Worm (Caenorhabditis elegans) whole organism, young adult: ENCODE data around the gene F42E8.1.
A peak's percentile ranks its signal among the peaks of the same experiment; 100 is the strongest.

ENCODE experiments used
- B0261.1 ChIP-seq: sonication (generic microtip); optimal IDR thresholded peaks from 2 replicates; lab custom pipeline; 2016; ENCODE audit warnings: mild to moderate bottlenecking, missing genetic modification characterization, moderate library complexity, missing compliant biosample characterization
- B0336.3 ChIP-seq: fragments of 200-800 bp; sonication (Bioruptor generic); IDR thresholded peaks from 2 replicates; pipeline ENCODE4 v1.3.6; 2022; ENCODE audit warnings: missing genetic modification characterization, missing compliant biosample characterization
- C17E4.6 ChIP-seq: fragments of 200-800 bp; sonication (Bioruptor generic); IDR thresholded peaks from 2 replicates; pipeline ENCODE4 v1.3.6; 2022; ENCODE audit warnings: missing genetic modification reagents, missing genetic modification characterization, missing compliant biosample characterization
- D2030.7 ChIP-seq: fragments of 200-800 bp; sonication (Bioruptor generic); IDR thresholded peaks from 2 replicates; pipeline ENCODE4 v1.3.6; 2022; ENCODE audit warnings: missing genetic modification reagents, missing genetic modification characterization, missing compliant biosample characterization
- F39B2.1 ChIP-seq: fragments of 200-800 bp; sonication (Bioruptor generic); IDR thresholded peaks from 2 replicates; pipeline ENCODE4 v1.3.6; 2022; ENCODE audit warnings: missing genetic modification reagents, missing genetic modification characterization, missing compliant biosample characterization
- F57C9.4 ChIP-seq: sonication (generic microtip); optimal IDR thresholded peaks from 2 replicates; lab custom pipeline; 2017; ENCODE audit warnings: mild to moderate bottlenecking, missing genetic modification characterization, missing compliant biosample characterization
- T26A5.8 ChIP-seq: sonication (generic microtip); optimal IDR thresholded peaks from 2 replicates; lab custom pipeline; 2016; ENCODE audit warnings: missing genetic modification characterization, missing compliant biosample characterization
- Y53F4B.3 ChIP-seq: fragments of 200-800 bp; sonication (Bioruptor generic); IDR thresholded peaks from 2 replicates; pipeline ENCODE4 v1.3.6; 2022; ENCODE audit warnings: missing genetic modification reagents, missing genetic modification characterization, missing compliant biosample characterization
- Y53G8AR.9 ChIP-seq: fragments of 200-800 bp; sonication (Bioruptor generic); conservative IDR thresholded peaks from 2 replicates; pipeline ENCODE4 v1.3.6; 2022; ENCODE audit warnings: missing genetic modification reagents, missing genetic modification characterization, missing compliant biosample characterization
- Y79H2A.3 ChIP-seq: fragments of 200-800 bp; sonication (Bioruptor generic); conservative IDR thresholded peaks from 2 replicates; pipeline ENCODE4 v1.3.6; 2022; ENCODE audit warnings: missing genetic modification reagents, missing genetic modification characterization, missing compliant biosample characterization
- attf-6 ChIP-seq: fragments of 200-800 bp; sonication (Bioruptor generic); IDR thresholded peaks from 2 replicates; pipeline ENCODE4 v1.3.6; 2022; ENCODE audit warnings: missing genetic modification reagents, missing genetic modification characterization, missing compliant biosample characterization
- bed-1 ChIP-seq: fragments of 200-800 bp; sonication (Bioruptor generic); IDR thresholded peaks from 2 replicates; pipeline ENCODE4 v1.3.6; 2022; ENCODE audit warnings: missing genetic modification reagents, missing genetic modification characterization, missing compliant biosample characterization
- ccch-3 ChIP-seq: fragments of 200-800 bp; sonication (Bioruptor generic); optimal IDR thresholded peaks from 2 replicates; lab custom pipeline; 2018; ENCODE audit warnings: mild to moderate bottlenecking, missing genetic modification characterization, missing compliant biosample characterization
- cebp-1 ChIP-seq, 2 experiments: fragments of 200-800 bp in 1 of 2; sonication (Bioruptor generic) in 1 of 2; sonication (generic microtip) in 1 of 2; IDR thresholded peaks in 1 of 2; optimal IDR thresholded peaks in 1 of 2; 2 replicates each; pipeline versions ENCODE4 v1.3.6 to Lab custom; 2017 to 2022; ENCODE audit warnings: missing compliant biosample characterization in 2 of 2, missing genetic modification characterization in 2 of 2, mild to moderate bottlenecking in 1 of 2, missing genetic modification reagents in 1 of 2, moderate library complexity in 1 of 2
- ceh-58 ChIP-seq: fragments of 200-800 bp; sonication (Bioruptor generic); IDR thresholded peaks from 2 replicates; pipeline ENCODE4 v1.3.6; 2022; ENCODE audit warnings: missing genetic modification characterization, missing compliant biosample characterization
- chd-7 ChIP-seq: sonication (generic microtip); optimal IDR thresholded peaks from 2 replicates; lab custom pipeline; 2016; ENCODE audit warnings: mild to moderate bottlenecking, missing genetic modification characterization, moderate library complexity, missing compliant biosample characterization
- dox-1 ChIP-seq: fragments of 200-800 bp; sonication (Bioruptor generic); IDR thresholded peaks from 2 replicates; pipeline ENCODE4 v1.3.6; 2022; ENCODE audit warnings: missing genetic modification reagents, missing genetic modification characterization, missing compliant biosample characterization
- hlh-26 ChIP-seq: fragments of 200-800 bp; sonication (Bioruptor generic); conservative IDR thresholded peaks from 2 replicates; pipeline ENCODE4 v1.3.6; 2022; ENCODE audit warnings: missing genetic modification reagents, missing genetic modification characterization, missing compliant biosample characterization
- hmg-1.2 ChIP-seq: fragments of 200-800 bp; sonication (Bioruptor generic); IDR thresholded peaks from 2 replicates; pipeline ENCODE4 v1.3.6; 2022; ENCODE audit warnings: missing genetic modification reagents, missing genetic modification characterization, missing compliant biosample characterization
- lag-1 ChIP-seq: fragments of 200-800 bp; sonication (Bioruptor generic); IDR thresholded peaks from 2 replicates; pipeline ENCODE4 v1.3.6; 2022; ENCODE audit warnings: missing genetic modification reagents, missing genetic modification characterization, missing compliant biosample characterization
- lin-26 ChIP-seq: fragments of 200-800 bp; sonication (Bioruptor generic); IDR thresholded peaks from 2 replicates; pipeline ENCODE4 v1.3.6; 2022; ENCODE audit warnings: missing genetic modification reagents, missing genetic modification characterization, missing compliant biosample characterization
- lin-40 ChIP-seq: sonication (generic microtip); optimal IDR thresholded peaks from 2 replicates; lab custom pipeline; 2016; ENCODE audit warnings: missing genetic modification characterization, mild to moderate bottlenecking, missing compliant biosample characterization, missing genotype, missing genetic modification reagents
- lin-54 ChIP-seq: fragments of 200-800 bp; sonication (Bioruptor generic); optimal IDR thresholded peaks from 2 replicates; lab custom pipeline; 2018; ENCODE audit warnings: mild to moderate bottlenecking, missing genetic modification characterization, missing compliant biosample characterization
- lir-1 ChIP-seq: fragments of 200-800 bp; sonication (Bioruptor generic); conservative IDR thresholded peaks from 2 replicates; pipeline ENCODE4 v1.3.6; 2022; ENCODE audit warnings: missing genetic modification reagents, missing genetic modification characterization, missing compliant biosample characterization
- lsy-27 ChIP-seq: sonication (generic microtip); optimal IDR thresholded peaks from 2 replicates; lab custom pipeline; 2017; ENCODE audit warnings: missing genetic modification characterization, mild to moderate bottlenecking, missing compliant biosample characterization, antibody characterized with exemption, missing genotype, borderline replicate concordance; ENCODE audit not compliant: insufficient read depth
- madf-8 ChIP-seq: fragments of 200-800 bp; sonication (Bioruptor generic); conservative IDR thresholded peaks from 2 replicates; pipeline ENCODE4 v1.3.6; 2022; ENCODE audit warnings: missing genetic modification reagents, missing genetic modification characterization, missing compliant biosample characterization
- mel-28 ChIP-seq: sonication (generic microtip); optimal IDR thresholded peaks from 2 replicates; lab custom pipeline; 2016; ENCODE audit warnings: borderline replicate concordance, mild to moderate bottlenecking, missing genetic modification characterization, missing compliant biosample characterization
- nfya-2 ChIP-seq: fragments of 200-800 bp; sonication (Bioruptor generic); IDR thresholded peaks from 2 replicates; pipeline ENCODE4 v1.3.6; 2022; ENCODE audit warnings: missing genetic modification reagents, missing genetic modification characterization, missing compliant biosample characterization
- nhr-120 ChIP-seq: fragments of 200-800 bp; sonication (Bioruptor generic); IDR thresholded peaks from 2 replicates; pipeline ENCODE4 v1.3.6; 2022; ENCODE audit warnings: missing genetic modification characterization, missing compliant biosample characterization
- nhr-90 ChIP-seq: sonication (generic microtip); optimal IDR thresholded peaks from 2 replicates; lab custom pipeline; 2016; ENCODE audit warnings: missing genotype, mild to moderate bottlenecking, missing genetic modification characterization, missing compliant biosample characterization
- pha-4 ChIP-seq: fragments of 150-350 bp; sonication (generic microtip); optimal IDR thresholded peaks from 2 replicates; lab custom pipeline; 2014; ENCODE audit warnings: missing biosample characterization, missing genetic modification reagents, missing genetic modification characterization
- rec-8 ChIP-seq, 2 experiments: sonication (generic microtip); optimal IDR thresholded peaks; 2 replicates each; lab custom pipeline; 2016; ENCODE audit warnings: mild to moderate bottlenecking in 2 of 2, missing genetic modification characterization in 2 of 2, missing genetic modification reagents in 2 of 2, missing genotype in 2 of 2, missing biosample characterization in 1 of 2, missing compliant biosample characterization in 1 of 2, moderate library complexity in 1 of 2
- snpc-1.1 ChIP-seq: sonication (generic microtip); optimal IDR thresholded peaks from 2 replicates; lab custom pipeline; 2017; ENCODE audit warnings: missing genetic modification characterization, mild to moderate bottlenecking, missing compliant biosample characterization, antibody characterized with exemption, moderate library complexity, missing genotype, missing genetic modification reagents; ENCODE audit not compliant: insufficient read depth
- snpc-3.4 ChIP-seq: sonication (generic microtip); optimal IDR thresholded peaks from 2 replicates; lab custom pipeline; 2017; ENCODE audit warnings: missing genetic modification characterization, mild to moderate bottlenecking, missing compliant biosample characterization, antibody characterized with exemption, moderate library complexity, missing genotype, missing genetic modification reagents
- tbp1 ChIP-seq: fragments of 200-800 bp; sonication (Bioruptor generic); optimal IDR thresholded peaks from 2 replicates; lab custom pipeline; 2018; ENCODE audit warnings: mild to moderate bottlenecking, missing genetic modification characterization, missing compliant biosample characterization
- tlf-1 ChIP-seq: fragments of 200-800 bp; sonication (Bioruptor generic); optimal IDR thresholded peaks from 2 replicates; lab custom pipeline; 2018; ENCODE audit warnings: mild to moderate bottlenecking, missing genetic modification characterization, missing compliant biosample characterization
- zim-3 ChIP-seq: sonication (generic microtip); optimal IDR thresholded peaks from 2 replicates; lab custom pipeline; 2017; ENCODE audit warnings: mild to moderate bottlenecking, missing genetic modification characterization, moderate library complexity, missing compliant biosample characterization
- ztf-22 ChIP-seq: fragments of 200-800 bp; sonication (Bioruptor generic); optimal IDR thresholded peaks from 2 replicates; lab custom pipeline; 2018; ENCODE audit warnings: mild to moderate bottlenecking, missing genetic modification characterization, moderate library complexity, missing compliant biosample characterization
- ztf-26 ChIP-seq: sonication (generic microtip); optimal IDR thresholded peaks from 2 replicates; lab custom pipeline; 2017; ENCODE audit warnings: missing genetic modification characterization, missing compliant biosample characterization
- ztf-28 ChIP-seq: fragments of 200-800 bp; sonication (Bioruptor generic); IDR thresholded peaks from 2 replicates; pipeline ENCODE4 v1.3.6; 2022; ENCODE audit warnings: missing genetic modification reagents, missing genetic modification characterization, missing compliant biosample characterization
- ztf-3 ChIP-seq: fragments of 200-800 bp; sonication (Bioruptor generic); optimal IDR thresholded peaks from 2 replicates; lab custom pipeline; 2018; ENCODE audit warnings: mild to moderate bottlenecking, missing genetic modification characterization, missing compliant biosample characterization
- ztf-6 ChIP-seq: fragments of 200-800 bp; sonication (Bioruptor generic); IDR thresholded peaks from 2 replicates; pipeline ENCODE4 v1.3.6; 2022; ENCODE audit warnings: missing genetic modification reagents, missing genetic modification characterization, missing compliant biosample characterization

The F42E8.1 gene

ce11 chrV:13024499-13024898 is 37.4 kb upstream of the F42E8.1 start:
- TF ChIP-seq ztf-3 (no peak), lir-1 (GFP tag; lab: Robert Waterston, UW) (no peak), ztf-6 (no peak)
- TF ChIP-seq, all 124 proteins: peak for 0

DNA sequence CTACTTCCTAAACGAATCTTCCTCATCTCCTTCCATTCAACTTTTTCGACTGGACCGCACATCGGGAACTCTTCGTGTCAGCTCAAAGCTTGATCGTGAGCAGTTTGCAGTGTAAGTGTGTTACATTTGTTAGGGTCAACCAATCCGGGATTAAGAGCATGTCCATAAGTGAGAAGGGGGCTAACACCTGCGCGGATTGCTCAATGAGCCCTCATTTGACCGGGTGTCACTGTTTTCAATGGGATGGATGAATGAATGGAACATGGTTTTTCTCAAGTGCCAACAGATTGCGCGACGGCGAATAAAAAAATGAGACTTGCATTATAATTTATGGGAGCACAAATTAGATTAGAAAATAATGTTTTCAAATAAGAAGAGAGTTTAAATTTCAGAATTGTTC is 36.7 kb upstream of the F42E8.1 start:
- no peak for TF ChIP-seq cebp-1 (GFP tag; IDR thresholded peaks at IDR 0.05; lab: Robert Waterston, UW)
- no peak for TF ChIP-seq cebp-1 (tag; optimal IDR thresholded peaks at IDR 0.05; lab: Kevin White, UChicago)
- 0 out of 2 replicates have a peak, but pooled peaks have one; percentile 21 for TF ChIP-seq ceh-58 (GFP tag; lab: Robert Waterston, UW)
- TF ChIP-seq ztf-28 (GFP tag; lab: Robert Waterston, UW): 0 out of 2 replicates have a peak, but pooled peaks have one; percentile 20
- TF ChIP-seq, all 124 proteins: peak for 2

DNA sequence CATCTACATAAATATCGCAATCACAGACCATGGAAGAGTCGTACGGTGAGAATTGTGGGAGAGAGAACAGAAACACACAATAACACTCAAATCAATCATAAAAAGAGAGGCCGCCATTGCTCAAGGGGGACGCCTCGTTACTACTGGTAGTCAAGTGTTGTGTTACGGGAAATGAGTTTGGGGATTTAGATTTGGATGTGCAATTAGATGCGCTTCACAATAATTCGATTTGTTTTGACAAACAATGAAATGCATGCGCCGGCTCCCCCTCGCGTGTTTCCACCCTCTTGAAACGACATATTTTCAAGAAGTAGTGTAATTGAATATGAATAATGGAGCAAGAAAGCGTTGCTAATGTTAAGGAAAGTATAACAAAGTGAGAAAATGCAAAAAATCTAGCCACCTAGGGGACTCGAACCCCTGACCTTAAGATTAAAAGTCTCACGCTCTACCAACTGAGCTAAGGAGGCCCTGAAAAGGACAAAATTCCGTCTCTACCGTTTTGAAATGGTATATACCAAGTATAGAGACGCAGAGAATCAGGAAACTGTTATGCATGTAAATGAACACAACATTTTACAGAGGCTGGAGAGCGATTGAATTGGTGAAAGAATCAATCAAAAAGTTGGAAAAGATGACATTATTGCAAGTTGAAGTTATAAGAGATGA is 35.2 kb upstream of the F42E8.1 start:
- no peak for TF ChIP-seq F57C9.4 (tag; lab: Kevin White, UChicago)
- TF ChIP-seq snpc-1.1 (tag; lab: Kevin White, UChicago): no peak
- TF ChIP-seq lin-26 (GFP tag; lab: Robert Waterston, UW): peak; percentile 82
- no peak for TF ChIP-seq lin-40 (tag; lab: Kevin White, UChicago)
- TF ChIP-seq lag-1: no peak
- peak; percentile 32; the same call in 1 of the 2 replicates for TF ChIP-seq hmg-1.2
- no peak for TF ChIP-seq F39B2.1 (GFP tag; lab: Robert Waterston, UW)
- TF ChIP-seq nhr-120 (GFP tag; lab: Robert Waterston, UW): no peak
- no peak for TF ChIP-seq lin-54 (GFP tag; lab: Kevin White, UChicago)
- peak in 1 of 2 experiments; percentile 14 for TF ChIP-seq rec-8 (tag; optimal IDR thresholded peaks at IDR 0.05; lab: Kevin White, UChicago)
- TF ChIP-seq nhr-90 (tag; lab: Kevin White, UChicago): no peak
- TF ChIP-seq B0336.3 (GFP tag; lab: Robert Waterston, UW): no peak
- TF ChIP-seq mel-28 (tag; lab: Kevin White, UChicago): no peak
- TF ChIP-seq tbp1 (GFP tag; lab: Kevin White, UChicago): peak; percentile 84
- TF ChIP-seq snpc-3.4: no peak
- no peak for TF ChIP-seq ccch-3 (GFP tag; lab: Kevin White, UChicago)
- no peak for TF ChIP-seq Y79H2A.3 (GFP tag; lab: Robert Waterston, UW)
- no peak for TF ChIP-seq ztf-22 (GFP tag; lab: Kevin White, UChicago)
- TF ChIP-seq ztf-26: no peak
- TF ChIP-seq ceh-58 (GFP tag; lab: Robert Waterston, UW): no peak
- TF ChIP-seq pha-4 (tag; lab: Kevin White, UChicago): no peak
- TF ChIP-seq Y53F4B.3: no peak
- TF ChIP-seq madf-8: no peak
- no peak for TF ChIP-seq tlf-1
- TF ChIP-seq B0261.1: peak; percentile 61
- TF ChIP-seq bed-1: no peak
- no peak for TF ChIP-seq lir-1 (GFP tag; lab: Robert Waterston, UW)
- TF ChIP-seq nfya-2: no peak
- no peak for TF ChIP-seq C17E4.6 (GFP tag; lab: Robert Waterston, UW)
- TF ChIP-seq zim-3 (tag; lab: Kevin White, UChicago): no peak
- TF ChIP-seq Y53G8AR.9 (GFP tag; lab: Robert Waterston, UW): no peak
- TF ChIP-seq lsy-27 (tag; lab: Kevin White, UChicago): no peak
- TF ChIP-seq D2030.7 (GFP tag; lab: Robert Waterston, UW): peak; percentile 49
- TF ChIP-seq dox-1: 0 out of 2 replicates have a peak, but pooled peaks have one; percentile 17
- no peak for TF ChIP-seq hlh-26 (GFP tag; lab: Robert Waterston, UW)
- no peak for TF ChIP-seq chd-7 (tag; lab: Kevin White, UChicago)
- no peak for TF ChIP-seq T26A5.8
- TF ChIP-seq attf-6: no peak
